Fruit fly (Drosophila melanogaster): ENCODE data around the gene Dop1R1.

Gene Dop1R1

DNA sequence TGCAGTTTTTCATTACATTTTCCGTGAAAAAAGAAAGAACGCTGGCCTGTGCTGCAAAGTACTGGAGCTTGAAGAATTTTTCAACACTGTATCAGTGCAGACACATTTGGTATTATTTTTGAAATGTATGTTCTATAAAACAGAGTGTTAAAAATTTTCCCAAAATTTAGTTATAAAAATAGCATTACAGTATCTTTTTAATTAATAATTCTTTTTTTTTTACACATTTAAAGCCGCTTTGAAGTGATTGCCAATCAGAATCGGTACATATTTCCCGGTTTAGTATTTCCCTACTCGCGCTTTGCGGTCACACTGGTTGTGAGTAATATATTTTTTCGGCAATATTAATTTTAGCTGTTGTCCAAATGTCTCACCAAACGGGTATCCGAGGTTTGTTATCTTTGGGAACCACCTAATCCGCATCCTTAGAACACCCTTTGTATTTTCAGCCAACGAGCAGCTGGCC, 92.2 kb downstream of the Dop1R1 start, which contains the start of the genes Abi and twf:
Abi (minus strand) TSS at position 74 of the 466 bp plus-strand sequence.
twf (plus strand) TSS at position 308 of the 466 bp plus-strand sequence.
- peak; percentile 16 for TF ChIP-seq woc (GFP tag; optimal IDR thresholded peaks at IDR 0.05)
- TF ChIP-seq rgr (GFP tag; optimal IDR thresholded peaks at IDR 0.05) = peak; percentile 78
- TF ChIP-seq GATAd (GFP tag; optimal IDR thresholded peaks at IDR 0.05) = peak; percentile 68
- TF ChIP-seq CG32264 (GFP tag; optimal IDR thresholded peaks at IDR 0.05) = peak; percentile 21
- TF ChIP-seq Vsx2 (GFP tag; optimal IDR thresholded peaks at IDR 0.05; ENCODE audit: partially characterized antibody) = no peak
- TF ChIP-seq sv (GFP tag; optimal IDR thresholded peaks at IDR 0.05) = peak; percentile 86
- peak; percentile 65 for TF ChIP-seq HLH106 (tag; optimal IDR thresholded peaks at IDR 0.05)
- TF ChIP-seq Abd-B (GFP tag; optimal IDR thresholded peaks at IDR 0.05) = no peak
- TF ChIP-seq CG9705 (GFP tag; optimal IDR thresholded peaks at IDR 0.05) = peak; percentile 51
- TF ChIP-seq Sp1 (GFP tag; optimal IDR thresholded peaks at IDR 0.05) = no peak
- no peak for TF ChIP-seq Hr78 (GFP tag; optimal IDR thresholded peaks at IDR 0.05)
- TF ChIP-seq ey (GFP tag; optimal IDR thresholded peaks at IDR 0.05) = peak; percentile 66
- TF ChIP-seq pan (optimal IDR thresholded peaks at IDR 0.05) = no peak
- peak; percentile 84 for TF ChIP-seq Myc (optimal IDR thresholded peaks at IDR 0.05)
- TF ChIP-seq dsf (GFP tag; optimal IDR thresholded peaks at IDR 0.05; ENCODE audit: borderline replicate concordance) = peak; percentile 76
- no peak for TF ChIP-seq tai (GFP tag; optimal IDR thresholded peaks at IDR 0.05)
- no peak for TF ChIP-seq usp (GFP tag; optimal IDR thresholded peaks at IDR 0.05)
- no peak for TF ChIP-seq CrebA (GFP tag; optimal IDR thresholded peaks at IDR 0.05; ENCODE audit: borderline replicate concordance)
- TF ChIP-seq OdsH (GFP tag; optimal IDR thresholded peaks at IDR 0.05) = peak; percentile 68
- TF ChIP-seq Dfd (GFP tag; optimal IDR thresholded peaks at IDR 0.05) = no peak
- no peak for TF ChIP-seq Jra (GFP tag; optimal IDR thresholded peaks at IDR 0.05)
- no peak for TF ChIP-seq Mio (GFP tag; optimal IDR thresholded peaks at IDR 0.05)
- no peak for TF ChIP-seq Dif (GFP tag; optimal IDR thresholded peaks at IDR 0.05; ENCODE audit: partially characterized antibody)
- TF ChIP-seq foxo (GFP tag; optimal IDR thresholded peaks at IDR 0.05) = peak in 1 of 2 experiments; percentile 84
- no peak for TF ChIP-seq N (GFP tag; optimal IDR thresholded peaks at IDR 0.05)
- no peak for TF ChIP-seq Rel (GFP tag; optimal IDR thresholded peaks at IDR 0.05)
- peak; percentile 92 for TF ChIP-seq Rel (tag; optimal IDR thresholded peaks at IDR 0.05)
- TF ChIP-seq fru (GFP tag; optimal IDR thresholded peaks at IDR 0.05) = peak; percentile 68
- peak; percentile 56 for TF ChIP-seq sage (GFP tag; optimal IDR thresholded peaks at IDR 0.05)
- TF ChIP-seq psq (GFP tag; optimal IDR thresholded peaks at IDR 0.05) = peak; percentile 68
- no peak for TF ChIP-seq jim (GFP tag; optimal IDR thresholded peaks at IDR 0.05)
- no peak for TF ChIP-seq Hnf4 (GFP tag; optimal IDR thresholded peaks at IDR 0.05)
- peak; percentile 57 for TF ChIP-seq dmrt93B (GFP tag; optimal IDR thresholded peaks at IDR 0.05)
- no peak for TF ChIP-seq brk (GFP tag; optimal IDR thresholded peaks at IDR 0.05)
- peak; percentile 80 for TF ChIP-seq h (GFP tag; optimal IDR thresholded peaks at IDR 0.05)
- peak; percentile 84 for TF ChIP-seq Hr83 (GFP tag; optimal IDR thresholded peaks at IDR 0.05; ENCODE audit: poor library complexity, severe bottlenecking)
- TF ChIP-seq br (GFP tag; optimal IDR thresholded peaks at IDR 0.05) = peak; percentile 63
- TF ChIP-seq dl (GFP tag; optimal IDR thresholded peaks at IDR 0.05; ENCODE audit: insufficient read depth in 1 of 2, partially characterized antibody in 2 of 2) = no peak

DNA sequence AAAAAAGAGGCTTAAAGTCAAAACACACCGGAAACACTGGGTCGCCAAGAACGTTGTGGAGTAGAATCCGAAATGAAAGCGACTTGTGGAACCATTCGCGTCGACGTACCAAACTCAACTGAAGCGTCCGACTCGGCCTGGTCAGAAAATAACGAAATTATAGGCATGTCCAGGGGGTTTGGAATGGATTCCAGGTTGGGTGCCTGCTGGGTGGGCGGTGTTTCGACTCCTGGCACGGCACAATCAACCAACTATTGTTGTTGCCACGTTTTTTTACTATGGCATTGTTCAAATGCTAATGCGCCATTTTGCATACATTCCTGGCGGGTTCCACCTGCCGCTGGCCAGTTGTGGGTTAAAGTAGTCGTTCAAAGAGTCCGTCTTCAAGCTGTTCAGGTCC, 96.3 kb downstream of the Dop1R1 start, which contains the start of gene Kif19A:
Kif19A (minus strand) TSS at position 101 of the 400 bp plus-strand sequence.
- no peak for TF ChIP-seq Rel (GFP tag; optimal IDR thresholded peaks at IDR 0.05)
- TF ChIP-seq Rel (tag; optimal IDR thresholded peaks at IDR 0.05) = no peak
- no peak for TF ChIP-seq fru (GFP tag; optimal IDR thresholded peaks at IDR 0.05)
- no peak for TF ChIP-seq br (GFP tag; optimal IDR thresholded peaks at IDR 0.05)
- TF ChIP-seq OdsH (GFP tag; optimal IDR thresholded peaks at IDR 0.05) = no peak
- no peak for TF ChIP-seq N (GFP tag; optimal IDR thresholded peaks at IDR 0.05)
- no peak for TF ChIP-seq tai (GFP tag; optimal IDR thresholded peaks at IDR 0.05)
- no peak for TF ChIP-seq dsf (GFP tag; optimal IDR thresholded peaks at IDR 0.05; ENCODE audit: borderline replicate concordance)
- no peak for TF ChIP-seq woc (GFP tag; optimal IDR thresholded peaks at IDR 0.05)
- no peak for TF ChIP-seq usp (GFP tag; optimal IDR thresholded peaks at IDR 0.05)
- no peak for TF ChIP-seq GATAd (GFP tag; optimal IDR thresholded peaks at IDR 0.05)
- no peak for TF ChIP-seq Sp1 (GFP tag; optimal IDR thresholded peaks at IDR 0.05)
- TF ChIP-seq CG32264 (GFP tag; optimal IDR thresholded peaks at IDR 0.05) = no peak
